Worm (Caenorhabditis elegans) whole organism, L2 larva: ENCODE data around the gene T05A7.11.

Experiments
- F13H6.1 ChIP-seq: sonication (generic microtip); optimal IDR thresholded peaks from 2 replicates; lab custom pipeline; 2016; ENCODE audit warnings: missing genetic modification characterization, missing compliant biosample characterization
- alr-1 ChIP-seq: fragments of 150-350 bp; optimal IDR thresholded peaks from 2 replicates; lab custom pipeline; 2014; ENCODE audit warnings: missing biosample characterization, missing genetic modification characterization
- ama-1 ChIP-seq: fragments of 150-350 bp; optimal IDR thresholded peaks from 2 replicates; lab custom pipeline; 2018; ENCODE audit warnings: inconsistent platforms
- ceh-82 ChIP-seq: fragments of 150-350 bp; optimal IDR thresholded peaks from 2 replicates; lab custom pipeline; 2014; ENCODE audit warnings: missing biosample characterization, missing genetic modification characterization
- elt-3 ChIP-seq: sonication (generic microtip); optimal IDR thresholded peaks from 2 replicates; lab custom pipeline; 2017; ENCODE audit warnings: missing biosample characterization, missing genetic modification characterization
- fos-1 ChIP-seq: fragments of 150-350 bp; optimal IDR thresholded peaks from 2 replicates; lab custom pipeline; 2014; ENCODE audit warnings: missing biosample characterization, missing genetic modification characterization
- lin-11 ChIP-seq: fragments of 150-350 bp; sonication (generic microtip); optimal IDR thresholded peaks from 2 replicates; lab custom pipeline; 2014; ENCODE audit warnings: missing biosample characterization, missing genetic modification characterization, inconsistent platforms, mixed read lengths
- lin-13 ChIP-seq: fragments of 150-350 bp; optimal IDR thresholded peaks from 2 replicates; lab custom pipeline; 2014; ENCODE audit warnings: missing biosample characterization, missing genetic modification reagents, missing genetic modification characterization
- lsy-2 ChIP-seq, 2 experiments: fragments of 150-350 bp in 1 of 2; sonication (generic microtip) in 1 of 2; optimal IDR thresholded peaks; 2 replicates each; lab custom pipeline; 2014 to 2017; ENCODE audit warnings: missing biosample characterization in 2 of 2, missing genetic modification characterization in 2 of 2
- mbf-1 ChIP-seq: sonication (generic microtip); optimal IDR thresholded peaks from 2 replicates; lab custom pipeline; 2017; ENCODE audit warnings: missing biosample characterization, missing genetic modification characterization
- nhr-21 ChIP-seq: fragments of 150-350 bp; optimal IDR thresholded peaks from 2 replicates; lab custom pipeline; 2014; ENCODE audit warnings: missing biosample characterization, missing genetic modification characterization
- nhr-25 ChIP-seq: fragments of 150-350 bp; sonication (generic microtip); optimal IDR thresholded peaks from 3 replicates; lab custom pipeline; 2014; ENCODE audit warnings: missing biosample characterization, missing genetic modification characterization
- nhr-77 ChIP-seq: fragments of 150-350 bp; optimal IDR thresholded peaks from 2 replicates; lab custom pipeline; 2014; ENCODE audit warnings: missing biosample characterization, missing genetic modification characterization
- peb-1 ChIP-seq: fragments of 150-350 bp; optimal IDR thresholded peaks from 2 replicates; lab custom pipeline; 2014; ENCODE audit warnings: missing biosample characterization, missing genetic modification characterization
- skn-1 ChIP-seq: sonication (generic microtip); optimal IDR thresholded peaks from 2 replicates; lab custom pipeline; 2017; ENCODE audit warnings: missing biosample characterization, missing genetic modification characterization
- sma-3 ChIP-seq: sonication (generic microtip); optimal IDR thresholded peaks from 2 replicates; lab custom pipeline; 2016; ENCODE audit warnings: missing genetic modification reagents, missing genetic modification characterization, missing compliant biosample characterization
- unc-39 ChIP-seq: fragments of 150-350 bp; optimal IDR thresholded peaks from 2 replicates; lab custom pipeline; 2014; ENCODE audit warnings: missing biosample characterization, missing genetic modification characterization
- unc-55 ChIP-seq: fragments of 150-350 bp; sonication (generic microtip); optimal IDR thresholded peaks from 3 replicates; lab custom pipeline; 2014; ENCODE audit warnings: missing biosample characterization, missing genetic modification reagents, missing genetic modification characterization
- ztf-4 ChIP-seq: fragments of 150-350 bp; optimal IDR thresholded peaks from 2 replicates; lab custom pipeline; 2014; ENCODE audit warnings: missing biosample characterization, missing genetic modification characterization

Gene T05A7.11

ce11 chrII:4619700-4620099 lies 45.6 kb downstream of the T05A7.11 start, which contains the start of gene clec-138:
TSS of gene clec-138 (minus strand) at chrII:4619800.
- TF ChIP-seq elt-3 (tag; lab: Kevin White, UChicago) (no peak), ceh-82 (tag; lab: Kevin White, UChicago) (no peak), lsy-2 (tag; optimal IDR thresholded peaks at IDR 0.05; lab: Kevin White, UChicago) (no peak), ztf-4 (tag; lab: Kevin White, UChicago) (no peak), unc-39 (no peak), lin-11 (tag; lab: Kevin White, UChicago) (no peak), peb-1 (no peak), mbf-1 (tag; lab: Kevin White, UChicago) (no peak), fos-1 (no peak), F13H6.1 (no peak), unc-55 (GFP tag; lab: Kevin White, UChicago) (no peak), lin-13 (GFP tag; lab: Kevin White, UChicago) (no peak), ama-1 (lab: Kevin White, UChicago) (no peak), nhr-77 (no peak)

- TF ChIP-seq lsy-2 (tag; optimal IDR thresholded peaks at IDR 0.05; lab: Kevin White, UChicago) (no peak), unc-55 (GFP tag; lab: Kevin White, UChicago) (no peak), nhr-77 (no peak), fos-1 (no peak), sma-3 (GFP tag; lab: Kevin White, UChicago) (no peak)
Observed at ce11 chrII:4617990-4618389, 47.3 kb downstream of the T05A7.11 start, which contains the start of gene clec-137. TSS of gene clec-137 (minus strand) at chrII:4618090.

ce11 chrII:4616443-4616842 lies 48.8 kb downstream of the T05A7.11 start, which contains the start of gene clec-136:
TSS of gene clec-136 (minus strand) at chrII:4616543.
- TF ChIP-seq alr-1 (tag; lab: Kevin White, UChicago) (no peak), elt-3 (tag; lab: Kevin White, UChicago) (no peak), nhr-21 (tag; lab: Kevin White, UChicago) (no peak), nhr-25 (tag; lab: Kevin White, UChicago) (no peak), skn-1 (no peak)
